Worm (Caenorhabditis elegans) whole organism, late embryonic: ENCODE results near the gene unc-70.
A peak's percentile ranks its signal among the peaks of the same experiment; 100 is the strongest.

Experiments used
- C08G9.2 ChIP-seq: sonication (generic microtip); optimal IDR thresholded peaks from 2 replicates; lab custom pipeline; 2016; ENCODE audit warnings: mild to moderate bottlenecking, missing genetic modification characterization, moderate library complexity, missing compliant biosample characterization
- C38D4.7 ChIP-seq: fragments of 200-800 bp; sonication (Bioruptor generic); optimal IDR thresholded peaks from 2 replicates; lab custom pipeline; 2018; ENCODE audit warnings: mild to moderate bottlenecking, missing genetic modification characterization, moderate library complexity, missing compliant biosample characterization
- F13H6.1 ChIP-seq: sonication (generic microtip); optimal IDR thresholded peaks from 2 replicates; lab custom pipeline; 2016; ENCODE audit warnings: missing genetic modification characterization, missing compliant biosample characterization
- Y22D7AL.16 ChIP-seq: sonication (generic microtip); optimal IDR thresholded peaks from 2 replicates; lab custom pipeline; 2016; ENCODE audit warnings: missing genetic modification characterization, missing compliant biosample characterization
- ahr-1 ChIP-seq: sonication (generic microtip); optimal IDR thresholded peaks from 2 replicates; lab custom pipeline; 2016; ENCODE audit warnings: missing genetic modification characterization, missing compliant biosample characterization
- ceh-18 ChIP-seq: sonication (generic microtip); optimal IDR thresholded peaks from 2 replicates; lab custom pipeline; 2016; ENCODE audit warnings: missing genetic modification characterization, missing compliant biosample characterization
- ceh-22 ChIP-seq: sonication (generic microtip); optimal IDR thresholded peaks from 2 replicates; lab custom pipeline; 2017; ENCODE audit warnings: missing biosample characterization, missing genetic modification characterization
- ceh-34 ChIP-seq: sonication (generic microtip); optimal IDR thresholded peaks from 2 replicates; lab custom pipeline; 2016; ENCODE audit warnings: mild to moderate bottlenecking, missing genetic modification characterization, missing compliant biosample characterization
- ceh-9 ChIP-seq: sonication (generic microtip); optimal IDR thresholded peaks from 2 replicates; lab custom pipeline; 2016; ENCODE audit warnings: mild to moderate bottlenecking, missing genetic modification characterization, inconsistent platforms, missing compliant biosample characterization
- dve-1 ChIP-seq: sonication (generic microtip); optimal IDR thresholded peaks from 2 replicates; lab custom pipeline; 2017; ENCODE audit warnings: antibody characterized with exemption, mild to moderate bottlenecking, missing genetic modification characterization, missing compliant biosample characterization
- ets-4 ChIP-seq: sonication (generic microtip); optimal IDR thresholded peaks from 2 replicates; lab custom pipeline; 2016; ENCODE audit warnings: missing genetic modification characterization, missing compliant biosample characterization
- fkh-10 ChIP-seq: fragments of 150-350 bp; optimal IDR thresholded peaks from 2 replicates; lab custom pipeline; 2014; ENCODE audit warnings: missing biosample characterization, missing genetic modification reagents, missing genetic modification characterization
- hlh-30 ChIP-seq: sonication (generic microtip); optimal IDR thresholded peaks from 2 replicates; lab custom pipeline; 2017; ENCODE audit warnings: antibody characterized with exemption, missing genetic modification characterization, missing compliant biosample characterization; ENCODE audit not compliant: insufficient read depth
- hlh-6 ChIP-seq: sonication (generic microtip); optimal IDR thresholded peaks from 2 replicates; lab custom pipeline; 2016; ENCODE audit warnings: missing genotype, missing genetic modification characterization, missing compliant biosample characterization
- hlh-8 ChIP-seq: sonication (generic microtip); optimal IDR thresholded peaks from 2 replicates; lab custom pipeline; 2016; ENCODE audit warnings: missing genotype, missing genetic modification characterization, missing compliant biosample characterization
- lin-11 ChIP-seq: fragments of 200-800 bp; sonication (Bioruptor generic); optimal IDR thresholded peaks from 2 replicates; lab custom pipeline; 2018; ENCODE audit warnings: mild to moderate bottlenecking, missing genetic modification characterization, missing compliant biosample characterization
- mec-3 ChIP-seq: sonication (generic microtip); optimal IDR thresholded peaks from 2 replicates; lab custom pipeline; 2016; ENCODE audit warnings: borderline replicate concordance, missing genetic modification characterization, missing compliant biosample characterization
- nfya-1 ChIP-seq: sonication (generic microtip); optimal IDR thresholded peaks from 2 replicates; lab custom pipeline; 2017; ENCODE audit warnings: missing genetic modification characterization, mild to moderate bottlenecking, missing compliant biosample characterization, antibody characterized with exemption, moderate library complexity
- nhr-11 ChIP-seq: fragments of 150-350 bp; optimal IDR thresholded peaks from 2 replicates; lab custom pipeline; 2014; ENCODE audit warnings: missing biosample characterization, missing genetic modification characterization
- npax-4 ChIP-seq: sonication (generic microtip); optimal IDR thresholded peaks from 2 replicates; lab custom pipeline; 2016; ENCODE audit warnings: missing genetic modification characterization, missing compliant biosample characterization
- pat-9 ChIP-seq: fragments of 200-800 bp; sonication (Bioruptor generic); optimal IDR thresholded peaks from 2 replicates; lab custom pipeline; 2018; ENCODE audit warnings: mild to moderate bottlenecking, missing genetic modification characterization, moderate library complexity, missing compliant biosample characterization
- pax-1 ChIP-seq: fragments of 150-350 bp; optimal IDR thresholded peaks from 2 replicates; lab custom pipeline; 2014; ENCODE audit warnings: missing biosample characterization, missing genetic modification characterization
- pha-2 ChIP-seq: sonication (generic microtip); optimal IDR thresholded peaks from 2 replicates; lab custom pipeline; 2017; ENCODE audit warnings: mild to moderate bottlenecking, missing genetic modification characterization, missing compliant biosample characterization
- ref-2 ChIP-seq: sonication (generic microtip); optimal IDR thresholded peaks from 2 replicates; lab custom pipeline; 2016; ENCODE audit warnings: missing genetic modification characterization, missing compliant biosample characterization
- rnt-1 ChIP-seq: sonication (generic microtip); optimal IDR thresholded peaks from 2 replicates; lab custom pipeline; 2016; ENCODE audit warnings: missing genetic modification characterization, missing compliant biosample characterization
- syd-9 ChIP-seq: sonication (generic microtip); optimal IDR thresholded peaks from 2 replicates; lab custom pipeline; 2016; ENCODE audit warnings: mild to moderate bottlenecking, missing genetic modification characterization, moderate library complexity, missing compliant biosample characterization
- tbx-7 ChIP-seq: sonication (generic microtip); optimal IDR thresholded peaks from 2 replicates; lab custom pipeline; 2016; ENCODE audit warnings: missing genotype, missing genetic modification characterization, missing compliant biosample characterization
- ttx-3 ChIP-seq: sonication (generic microtip); optimal IDR thresholded peaks from 2 replicates; lab custom pipeline; 2016; ENCODE audit warnings: missing genetic modification reagents, missing genetic modification characterization, missing compliant biosample characterization
- unc-3 ChIP-seq, 2 experiments: fragments of 200-800 bp in 1 of 2; sonication (Bioruptor generic) in 1 of 2; sonication (generic microtip) in 1 of 2; conservative IDR thresholded peaks in 1 of 2; optimal IDR thresholded peaks in 1 of 2; 2 replicates each; pipeline versions ENCODE4 v1.3.6 to Lab custom; 2016 to 2022; ENCODE audit warnings: missing compliant biosample characterization in 2 of 2, missing genetic modification characterization in 2 of 2, missing genetic modification reagents in 1 of 2
- zip-5 ChIP-seq: sonication (generic microtip); optimal IDR thresholded peaks from 2 replicates; lab custom pipeline; 2016; ENCODE audit warnings: missing genetic modification characterization, missing compliant biosample characterization
- ztf-16 ChIP-seq: sonication (generic microtip); optimal IDR thresholded peaks from 2 replicates; lab custom pipeline; 2017; ENCODE audit warnings: missing genetic modification characterization, missing compliant biosample characterization

The unc-70 gene

DNA sequence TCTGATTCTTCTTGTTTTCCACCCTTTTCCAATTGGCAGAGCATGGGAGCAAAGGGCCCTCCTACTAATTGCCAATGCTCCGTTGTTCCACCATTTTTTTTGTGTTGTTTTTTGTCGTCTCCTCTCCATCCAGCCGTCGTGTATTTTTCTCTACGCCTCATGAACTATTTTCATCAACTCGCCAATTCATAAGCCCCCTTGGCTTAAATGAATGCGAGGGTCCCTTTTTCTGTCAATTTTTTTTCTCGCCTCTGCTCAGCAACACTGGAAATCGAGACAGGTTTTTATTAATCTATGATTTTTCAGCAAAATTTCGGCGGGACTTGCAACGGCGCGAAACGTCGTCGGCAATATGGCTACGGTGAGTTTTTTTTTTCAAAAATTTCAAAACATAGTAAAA, at the start of gene unc-70:
TSS of gene unc-70 (plus strand) at position 301 of the 400 bp plus-strand sequence.
- no peak for TF ChIP-seq ets-4 (tag; lab: Kevin White, UChicago)
- TF ChIP-seq unc-3 (GFP tag; conservative IDR thresholded peaks at IDR 0.05; lab: Robert Waterston, UW): no peak
- peak; percentile 15 for TF ChIP-seq unc-3 (tag; optimal IDR thresholded peaks at IDR 0.05; lab: Kevin White, UChicago)

DNA sequence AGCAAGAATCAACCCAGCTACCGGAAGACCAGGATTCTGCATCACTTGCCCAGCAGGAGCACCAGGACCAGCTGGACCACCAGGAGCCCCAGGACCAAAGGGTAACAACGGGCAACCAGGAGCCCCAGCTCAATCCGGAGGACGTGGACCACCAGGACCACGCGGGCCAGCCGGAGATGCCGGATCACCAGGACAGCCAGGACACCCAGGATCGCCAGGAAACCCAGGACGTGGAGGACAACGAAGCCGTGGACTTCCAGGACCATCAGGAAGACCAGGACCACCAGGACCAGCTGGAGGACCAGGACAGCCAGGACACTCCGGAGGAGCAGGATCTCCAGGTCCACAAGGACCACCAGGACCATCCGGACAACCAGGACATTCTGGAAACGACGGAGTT, 49.6 kb upstream of the unc-70 start:
- TF ChIP-seq npax-4 (tag; lab: Kevin White, UChicago) (no peak), nhr-11 (no peak), ahr-1 (tag; lab: Kevin White, UChicago) (no peak), unc-3 (GFP tag; conservative IDR thresholded peaks at IDR 0.05; lab: Robert Waterston, UW) (no peak), unc-3 (tag; optimal IDR thresholded peaks at IDR 0.05; lab: Kevin White, UChicago) (no peak), ceh-18 (tag; lab: Kevin White, UChicago) (no peak), ceh-34 (tag; lab: Kevin White, UChicago) (no peak), hlh-30 (tag; lab: Kevin White, UChicago) (no peak), ttx-3 (tag; lab: Kevin White, UChicago) (no peak), pax-1 (tag; lab: Kevin White, UChicago) (no peak), hlh-6 (tag; lab: Kevin White, UChicago) (no peak), mec-3 (tag; lab: Kevin White, UChicago) (no peak)

DNA sequence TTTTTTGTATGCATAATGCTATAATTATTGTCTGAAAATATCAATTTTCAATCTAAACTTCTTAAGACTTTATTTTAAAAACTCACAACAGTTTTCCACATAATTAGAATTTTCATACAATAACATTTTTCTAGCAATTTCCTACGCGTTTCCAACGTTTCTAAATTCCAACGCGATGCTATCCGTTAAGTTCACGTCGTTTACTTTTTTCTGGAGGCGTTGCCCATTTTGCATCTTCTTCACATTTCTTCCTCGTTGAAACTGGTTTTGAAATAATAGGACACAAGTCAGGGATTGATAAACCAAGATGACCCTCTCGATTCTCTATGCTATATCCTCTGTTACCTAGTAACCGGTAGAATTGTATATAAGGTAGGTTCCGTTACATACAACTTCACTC, 45.9 kb upstream of the unc-70 start, which contains the start of the genes T15B7.14 and col-143:
TSS of gene T15B7.14 (minus strand) at position 101 of the 400 bp plus-strand sequence.
TSS of gene col-143 (plus strand) at position 394 of the 400 bp plus-strand sequence.
- TF ChIP-seq ceh-9 (no peak), lin-11 (tag; lab: Kevin White, UChicago) (no peak), C38D4.7 (no peak), Y22D7AL.16 (tag; lab: Kevin White, UChicago) (no peak), F13H6.1 (tag; lab: Kevin White, UChicago) (no peak), ttx-3 (tag; lab: Kevin White, UChicago) (no peak), C08G9.2 (tag; lab: Kevin White, UChicago) (no peak), nfya-1 (tag; lab: Kevin White, UChicago) (no peak), fkh-10 (GFP tag; lab: Kevin White, UChicago) (no peak), pat-9 (tag; lab: Kevin White, UChicago) (no peak), syd-9 (tag; lab: Kevin White, UChicago) (no peak), zip-5 (no peak), tbx-7 (tag; lab: Kevin White, UChicago) (no peak)

DNA sequence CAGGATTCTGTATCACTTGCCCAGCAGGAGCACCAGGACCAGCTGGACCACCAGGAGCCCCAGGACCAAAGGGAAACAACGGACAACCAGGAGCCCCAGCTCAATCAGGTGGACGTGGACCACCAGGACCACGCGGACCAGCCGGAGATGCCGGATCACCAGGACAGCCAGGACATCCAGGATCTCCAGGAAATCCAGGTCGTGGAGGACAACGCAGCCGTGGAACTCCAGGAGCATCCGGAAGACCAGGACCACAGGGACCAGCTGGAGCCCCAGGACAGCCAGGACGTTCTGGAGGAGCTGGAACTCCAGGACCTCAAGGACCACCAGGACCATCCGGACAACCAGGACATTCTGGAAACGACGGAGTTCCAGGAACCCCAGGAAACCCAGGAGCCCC, 45.1 kb upstream of the unc-70 start:
- TF ChIP-seq fkh-10 (GFP tag; lab: Kevin White, UChicago) (no peak), hlh-8 (tag; lab: Kevin White, UChicago) (no peak), syd-9 (tag; lab: Kevin White, UChicago) (no peak), npax-4 (tag; lab: Kevin White, UChicago) (no peak), pha-2 (tag; lab: Kevin White, UChicago) (no peak), dve-1 (tag; lab: Kevin White, UChicago) (no peak), ztf-16 (tag; lab: Kevin White, UChicago) (no peak)

DNA sequence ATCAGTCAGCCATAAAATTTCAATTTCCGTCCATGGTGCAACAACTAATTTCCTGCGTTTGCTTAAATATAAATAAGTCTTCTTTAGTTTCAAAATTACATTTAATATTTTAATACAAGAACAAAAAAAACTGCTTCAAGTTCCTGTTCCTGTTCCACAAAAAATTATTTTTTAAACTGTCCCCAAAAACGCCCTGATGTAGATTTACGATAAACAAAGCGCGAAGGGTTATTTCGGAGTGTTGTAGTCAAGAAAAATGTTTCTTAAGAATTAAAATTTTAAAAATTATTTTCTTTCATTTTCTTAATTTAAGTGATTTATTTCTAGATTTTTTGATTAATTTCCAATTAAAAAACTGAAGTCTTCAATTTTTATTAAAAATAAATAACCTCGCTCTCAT, 42.5 kb upstream of the unc-70 start, which contains the start of gene T15B7.15:
TSS of gene T15B7.15 (minus strand) at position 67 of the 400 bp plus-strand sequence.
- TF ChIP-seq nhr-11 (no peak), ref-2 (tag; lab: Kevin White, UChicago) (no peak), dve-1 (tag; lab: Kevin White, UChicago) (no peak), hlh-30 (tag; lab: Kevin White, UChicago) (no peak), ceh-22 (no peak), tbx-7 (tag; lab: Kevin White, UChicago) (no peak), C08G9.2 (tag; lab: Kevin White, UChicago) (no peak), Y22D7AL.16 (tag; lab: Kevin White, UChicago) (no peak), zip-5 (no peak), rnt-1 (tag; lab: Kevin White, UChicago) (no peak)
- TF ChIP-seq, all 69 proteins: peak for 0
